Worm (Caenorhabditis elegans) whole organism, L4 larva: Measurements from ENCODE around the gene sre-9.

ENCODE experiments used
- Y5F2A.4 ChIP-seq: fragments of 200-800 bp; sonication (Bioruptor generic); optimal IDR thresholded peaks from 2 replicates; lab custom pipeline; 2018; ENCODE audit warnings: mild to moderate bottlenecking, missing genetic modification characterization, missing compliant biosample characterization
- duxl-1 ChIP-seq: sonication (generic microtip); optimal IDR thresholded peaks from 2 replicates; lab custom pipeline; 2016; ENCODE audit warnings: mild to moderate bottlenecking, missing genetic modification characterization, moderate library complexity, missing compliant biosample characterization; ENCODE audit not compliant: poor library complexity
- egl-27 ChIP-seq: sonication (generic microtip); optimal IDR thresholded peaks from 3 replicates; lab custom pipeline; 2017; ENCODE audit warnings: missing biosample characterization, missing genetic modification reagents, missing genetic modification characterization
- nhr-11 ChIP-seq: fragments of 150-350 bp; optimal IDR thresholded peaks from 2 replicates; lab custom pipeline; 2014; ENCODE audit warnings: missing biosample characterization, missing genetic modification characterization

DNA sequence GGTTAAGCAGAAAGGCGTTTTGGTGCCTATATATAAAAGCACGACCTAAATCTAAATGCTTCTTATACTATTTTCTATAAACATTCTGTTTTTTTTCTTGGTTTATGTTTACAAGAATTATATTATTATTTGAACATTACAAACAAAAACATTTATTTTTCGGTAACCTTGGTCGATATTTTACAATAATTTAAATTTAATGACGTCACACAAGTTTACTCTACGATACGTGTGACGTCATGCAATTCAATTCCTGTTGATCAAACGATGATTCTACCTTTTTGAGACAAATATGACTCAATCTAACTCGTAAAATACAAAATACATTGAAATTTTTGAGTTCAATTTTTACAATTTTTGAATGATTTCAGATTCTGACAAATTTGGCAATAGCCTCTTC is 1.3 kb downstream of the sre-9 start:
- TF ChIP-seq Y5F2A.4 (GFP tag; lab: Kevin White, UChicago) = no peak
- TF ChIP-seq duxl-1 = no peak
- TF ChIP-seq nhr-11 = no peak
- TF ChIP-seq egl-27 (tag; lab: Kevin White, UChicago) = no peak
